Worm (Caenorhabditis elegans): ENCODE data around the gene fkh-9.

Gene fkh-9

ce11 chrX:3818856-3819524 lies 7.8 kb downstream of the fkh-9 start (continued):
- peak; percentile 59 for TF ChIP-seq aha-1 (tag)
- TF ChIP-seq mes-2 (tag; optimal IDR thresholded peaks at IDR 0.05; ENCODE audit: poor library complexity, severe bottlenecking), result no peak
- TF ChIP-seq dmd-6 (GFP tag; IDR thresholded peaks at IDR 0.05), result peak; percentile 38; the same call in 1 of the 2 replicates
- TF ChIP-seq nhr-42 (GFP tag; IDR thresholded peaks at IDR 0.05), result no peak
- peak; percentile 67 for TF ChIP-seq nhr-77 (tag; optimal IDR thresholded peaks at IDR 0.05)
- peak; percentile 27; the same call in 1 of the 2 replicates for TF ChIP-seq tra-1 (GFP tag; IDR thresholded peaks at IDR 0.05)
- peak; percentile 30 for TF ChIP-seq pqm-1 (tag; optimal IDR thresholded peaks at IDR 0.05)
- TF ChIP-seq dve-1 (tag; optimal IDR thresholded peaks at IDR 0.05; ENCODE audit: insufficient read depth), result peak; percentile 80
- TF ChIP-seq ztf-11 (tag; optimal IDR thresholded peaks at IDR 0.05), result no peak
- TF ChIP-seq mdt-29 (GFP tag; IDR thresholded peaks at IDR 0.05), result no peak
- no peak for TF ChIP-seq snpc-4 (tag; optimal IDR thresholded peaks at IDR 0.05)
- TF ChIP-seq lin-1 (GFP tag; IDR thresholded peaks at IDR 0.05), result no peak
- TF ChIP-seq zfp-2 (tag; optimal IDR thresholded peaks at IDR 0.05), result no peak
- no peak for TF ChIP-seq ces-1 (GFP tag; optimal IDR thresholded peaks at IDR 0.05)
- no peak for TF ChIP-seq spr-3 (GFP tag; optimal IDR thresholded peaks at IDR 0.05)
- TF ChIP-seq fkh-10 (GFP tag; optimal IDR thresholded peaks at IDR 0.05), result no peak
- TF ChIP-seq nhr-48 (tag; optimal IDR thresholded peaks at IDR 0.05), result peak; percentile 6
- peak; percentile 75 for TF ChIP-seq hlh-30 (tag; optimal IDR thresholded peaks at IDR 0.05; ENCODE audit: insufficient read depth)
- no peak for TF ChIP-seq lin-29 (GFP tag; IDR thresholded peaks at IDR 0.05)
- TF ChIP-seq nhr-111 (GFP tag; optimal IDR thresholded peaks at IDR 0.05), result no peak
- TF ChIP-seq lim-7 (GFP tag; IDR thresholded peaks at IDR 0.05), result no peak
- no peak for TF ChIP-seq daf-8 (GFP tag; IDR thresholded peaks at IDR 0.05)
- TF ChIP-seq daf-12 (tag; optimal IDR thresholded peaks at IDR 0.05), result no peak
- no peak for TF ChIP-seq egl-27 (tag; optimal IDR thresholded peaks at IDR 0.05)
- no peak for TF ChIP-seq php-3 (GFP tag; IDR thresholded peaks at IDR 0.05)
- TF ChIP-seq ama-1 (optimal IDR thresholded peaks at IDR 0.05), result no peak

DNA sequence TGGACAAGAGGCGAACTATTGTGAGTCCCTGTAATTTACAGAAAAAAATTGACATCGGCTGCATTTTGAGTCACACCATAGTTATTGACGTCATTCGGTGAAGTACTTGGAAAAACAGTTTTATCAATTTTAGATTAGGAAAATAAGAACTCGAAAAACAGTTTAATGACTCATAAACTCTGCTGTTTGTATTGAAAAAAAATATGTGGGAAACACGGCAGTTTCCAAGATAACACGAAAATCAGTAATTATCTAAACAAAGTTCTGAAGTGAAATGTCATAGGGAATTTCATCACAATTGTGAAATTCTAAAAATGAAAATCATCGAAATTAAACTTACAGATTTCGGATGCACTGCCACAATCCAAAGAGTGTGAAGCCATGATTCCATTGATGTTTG lies 11.9 kb downstream of the fkh-9 start:
- TF ChIP-seq nhr-77 (tag; optimal IDR thresholded peaks at IDR 0.05), result peak; percentile 20
- no peak for TF ChIP-seq aly-2 (tag; optimal IDR thresholded peaks at IDR 0.05)
- TF ChIP-seq nhr-237 (tag; optimal IDR thresholded peaks at IDR 0.05), result no peak
- no peak for TF ChIP-seq daf-16 (GFP tag; optimal IDR thresholded peaks at IDR 0.05)
- peak; percentile 97 for TF ChIP-seq daf-16 (tag; optimal IDR thresholded peaks at IDR 0.05)
- peak; percentile 35 for TF ChIP-seq hlh-11 (tag; optimal IDR thresholded peaks at IDR 0.05)
- TF ChIP-seq dmd-6 (GFP tag; IDR thresholded peaks at IDR 0.05), result peak; percentile 12; the same call in 1 of the 2 replicates
- TF ChIP-seq nhr-102 (tag; optimal IDR thresholded peaks at IDR 0.05), result no peak
- TF ChIP-seq Y5F2A.4 (GFP tag; optimal IDR thresholded peaks at IDR 0.05), result no peak
- peak; percentile 34 for TF ChIP-seq dve-1 (tag; optimal IDR thresholded peaks at IDR 0.05; ENCODE audit: insufficient read depth)
- TF ChIP-seq nhr-28 (tag; optimal IDR thresholded peaks at IDR 0.05), result peak; percentile 30
- TF ChIP-seq mdl-1 (tag; optimal IDR thresholded peaks at IDR 0.05), result peak in 1 of 2 experiments; percentile 11

DNA sequence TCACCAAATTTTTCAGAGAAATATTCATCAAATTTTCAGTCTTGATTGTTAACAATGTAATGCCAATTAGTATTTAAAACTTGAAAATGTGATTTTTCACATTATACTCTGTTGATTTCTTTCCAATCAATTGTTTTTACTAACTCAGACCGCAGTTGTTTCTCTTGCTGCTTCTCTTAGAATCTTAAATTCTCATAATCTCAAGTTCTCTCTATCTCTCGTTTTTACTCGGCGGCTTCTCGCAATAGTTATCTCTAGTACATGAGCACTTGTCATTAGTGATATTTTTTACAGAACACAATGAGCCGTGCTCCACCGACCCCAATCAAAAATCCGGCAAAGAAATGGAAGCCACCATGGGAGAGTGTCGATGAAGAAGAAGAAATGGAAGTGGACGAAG lies 19.6 kb downstream of the fkh-9 start, which contains the start of gene F35A5.1:
Gene F35A5.1, plus strand, starts transcription at position 301 of the 400 bp plus-strand sequence.
- TF ChIP-seq daf-19 (GFP tag; conservative IDR thresholded peaks at IDR 0.05) (no peak), lim-7 (GFP tag; IDR thresholded peaks at IDR 0.05) (no peak), hmg-1.1 (GFP tag; IDR thresholded peaks at IDR 0.05) (no peak), gei-8 (GFP tag; optimal IDR thresholded peaks at IDR 0.05) (no peak)
